Fruit fly (Drosophila melanogaster) whole organism, embryonic: Measurements from ENCODE around the gene wam.

Experiments used
- Aef1 ChIP-seq: fragments of 200-800 bp; sonication (Bioruptor generic); IDR thresholded peaks from 3 replicates; pipeline ENCODE4 v1.3.6; 2022; ENCODE audit warnings: missing biosample characterization, missing genetic modification characterization
- Atf3 ChIP-seq: fragments of 200-800 bp; sonication (Bioruptor generic); optimal IDR thresholded peaks from 3 replicates; lab custom pipeline; 2016; ENCODE audit warnings: missing biosample characterization, missing genetic modification characterization
- Blimp-1 ChIP-seq: fragments of 200-800 bp; sonication (Bioruptor generic); optimal IDR thresholded peaks from 3 replicates; lab custom pipeline; 2018; ENCODE audit warnings: missing biosample characterization, missing genetic modification characterization, mild to moderate bottlenecking, moderate library complexity, missing genetic modification reagents
- CG10321 ChIP-seq: fragments of 200-800 bp; sonication (Bioruptor generic); IDR thresholded peaks from 2 replicates; pipeline ENCODE4 v1.3.6; 2022; ENCODE audit warnings: missing biosample characterization, missing genetic modification characterization
- CG12659 ChIP-seq: fragments of 200-800 bp; sonication (Bioruptor generic); optimal IDR thresholded peaks from 3 replicates; lab custom pipeline; 2017; ENCODE audit warnings: mild to moderate bottlenecking, missing biosample characterization, missing genetic modification reagents, missing genetic modification characterization
- CG13296 ChIP-seq: fragments of 200-800 bp; sonication (Bioruptor generic); optimal IDR thresholded peaks from 3 replicates; lab custom pipeline; 2018; ENCODE audit warnings: missing biosample characterization, mild to moderate bottlenecking, missing genetic modification characterization
- CG13894 ChIP-seq: fragments of 200-800 bp; sonication (Bioruptor generic); optimal IDR thresholded peaks from 3 replicates; lab custom pipeline; 2018; ENCODE audit warnings: missing biosample characterization, mild to moderate bottlenecking, missing genetic modification characterization, moderate library complexity
- CG14441 ChIP-seq: fragments of 200-800 bp; sonication (Bioruptor generic); IDR thresholded peaks from 2 replicates; pipeline ENCODE4 v1.3.6; 2022; ENCODE audit warnings: missing biosample characterization, missing genetic modification characterization
- CG14710 ChIP-seq: fragments of 200-800 bp; sonication (Bioruptor generic); optimal IDR thresholded peaks from 3 replicates; lab custom pipeline; 2019; ENCODE audit warnings: missing biosample characterization, mild to moderate bottlenecking, missing genetic modification characterization, moderate library complexity
- CG15011 ChIP-seq: fragments of 200-800 bp; sonication (Bioruptor generic); optimal IDR thresholded peaks from 3 replicates; lab custom pipeline; 2018; ENCODE audit warnings: missing biosample characterization, mild to moderate bottlenecking, missing genetic modification characterization
- CG1529 ChIP-seq: fragments of 200-800 bp; sonication (Bioruptor generic); optimal IDR thresholded peaks from 3 replicates; lab custom pipeline; 2018; ENCODE audit warnings: missing biosample characterization, missing genetic modification characterization
- CG1602 ChIP-seq: fragments of 200-800 bp; sonication (Bioruptor generic); optimal IDR thresholded peaks from 3 replicates; lab custom pipeline; 2016; ENCODE audit warnings: missing biosample characterization, missing genetic modification characterization
- CG1647 ChIP-seq: fragments of 200-800 bp; sonication (Bioruptor generic); optimal IDR thresholded peaks from 3 replicates; lab custom pipeline; 2016; ENCODE audit warnings: missing biosample characterization, missing genetic modification characterization
- CG31441 ChIP-seq: fragments of 200-800 bp; sonication (Bioruptor generic); IDR thresholded peaks from 2 replicates; pipeline ENCODE4 v1.3.6; 2022; ENCODE audit warnings: missing biosample characterization, missing genetic modification characterization
- CG3281 ChIP-seq: fragments of 200-800 bp; sonication (Bioruptor generic); optimal IDR thresholded peaks from 3 replicates; lab custom pipeline; 2017; ENCODE audit warnings: missing biosample characterization, mild to moderate bottlenecking, missing genetic modification characterization
- CG6854 ChIP-seq: fragments of 200-800 bp; sonication (Bioruptor generic); optimal IDR thresholded peaks from 3 replicates; lab custom pipeline; 2017; ENCODE audit warnings: missing biosample characterization, mild to moderate bottlenecking, missing genetic modification characterization
- CG7963 ChIP-seq: fragments of 200-800 bp; sonication (Bioruptor generic); IDR thresholded peaks from 3 replicates; pipeline ENCODE4 v1.3.6; 2022; ENCODE audit warnings: missing biosample characterization, missing genetic modification characterization; ENCODE audit not compliant: partially characterized antibody
- CG8478 ChIP-seq: fragments of >200 bp; optimal IDR thresholded peaks from 2 replicates; lab custom pipeline; 2018
- CG9609 ChIP-seq: fragments of 200-800 bp; sonication (Bioruptor generic); optimal IDR thresholded peaks from 3 replicates; lab custom pipeline; 2016; ENCODE audit warnings: missing biosample characterization, missing genetic modification characterization
- CG9876 ChIP-seq: fragments of 200-800 bp; sonication (Bioruptor generic); optimal IDR thresholded peaks from 2 replicates; lab custom pipeline; 2016; ENCODE audit warnings: missing biosample characterization, missing genetic modification characterization
- D19B ChIP-seq: fragments of 200-800 bp; sonication (Bioruptor generic); optimal IDR thresholded peaks from 2 replicates; lab custom pipeline; 2017; ENCODE audit warnings: missing biosample characterization, mild to moderate bottlenecking, missing genetic modification characterization
- Fer2 ChIP-seq: fragments of 200-800 bp; sonication (Bioruptor generic); optimal IDR thresholded peaks from 2 replicates; lab custom pipeline; 2018; ENCODE audit warnings: missing biosample characterization, mild to moderate bottlenecking, missing genetic modification characterization, moderate library complexity
- Gsc ChIP-seq: fragments of 200-800 bp; sonication (Bioruptor generic); IDR thresholded peaks from 2 replicates; pipeline ENCODE4 v1.3.6; 2022; ENCODE audit warnings: missing biosample characterization, missing genetic modification characterization
- Gug ChIP-seq: fragments of 200-800 bp; sonication (Bioruptor generic); IDR thresholded peaks from 4 replicates; pipeline ENCODE4 v1.3.6; 2022; ENCODE audit warnings: missing biosample characterization, missing genetic modification characterization
- Hr3 ChIP-seq: fragments of 200-800 bp; sonication (Bioruptor generic); optimal IDR thresholded peaks from 3 replicates; lab custom pipeline; 2016; ENCODE audit warnings: missing biosample characterization, missing genetic modification characterization
- Hr51 ChIP-seq, 2 experiments: fragments of 200-800 bp; sonication (Bioruptor generic); optimal IDR thresholded peaks; 2 replicates in 1 of 2; 3 replicates in 1 of 2; lab custom pipeline; 2016 to 2018; ENCODE audit warnings: missing biosample characterization in 2 of 2, missing genetic modification characterization in 2 of 2, mild to moderate bottlenecking in 1 of 2, moderate library complexity in 1 of 2
- Hr78 ChIP-seq, 2 experiments: fragments of 200-800 bp in 1 of 2; fragments of >200 bp in 1 of 2; sonication (Bioruptor generic) in 1 of 2; optimal IDR thresholded peaks; 2 replicates each; lab custom pipeline; 2017 to 2019; ENCODE audit warnings: missing biosample characterization in 2 of 2, missing genetic modification characterization in 2 of 2, mild to moderate bottlenecking in 1 of 2, moderate library complexity in 1 of 2
- Lhr ChIP-seq: fragments of 200-800 bp; sonication (Bioruptor generic); optimal IDR thresholded peaks from 3 replicates; lab custom pipeline; 2017; ENCODE audit warnings: mild to moderate bottlenecking, missing biosample characterization, missing genetic modification reagents, missing genetic modification characterization
- Pdp1 ChIP-seq, 2 experiments: fragments of 200-800 bp; sonication (Bioruptor generic); optimal IDR thresholded peaks; 3 replicates each; lab custom pipeline; 2016; ENCODE audit warnings: missing biosample characterization in 2 of 2, missing genetic modification characterization in 2 of 2, mild to moderate bottlenecking in 1 of 2, moderate library complexity in 1 of 2
- ap ChIP-seq: fragments of 200-800 bp; sonication (Bioruptor generic); IDR thresholded peaks from 2 replicates; pipeline ENCODE4 v1.3.6; 2022; ENCODE audit warnings: missing biosample characterization, missing genetic modification characterization
- ara ChIP-seq: fragments of 200-800 bp; sonication (Bioruptor generic); IDR thresholded peaks from 2 replicates; pipeline ENCODE4 v1.3.6; 2022; ENCODE audit warnings: missing biosample characterization, missing genetic modification characterization
- ash1 ChIP-seq: fragments of 200-800 bp; sonication (Bioruptor generic); optimal IDR thresholded peaks from 2 replicates; lab custom pipeline; 2018; ENCODE audit warnings: missing biosample characterization, mild to moderate bottlenecking, missing genetic modification characterization
- ato ChIP-seq: fragments of 200-800 bp; sonication (Bioruptor generic); IDR thresholded peaks from 2 replicates; pipeline ENCODE4 v1.3.6; 2022; ENCODE audit warnings: missing biosample characterization, missing genetic modification characterization; ENCODE audit not compliant: partially characterized antibody
- cad ChIP-seq: fragments of >200 bp; optimal IDR thresholded peaks from 2 replicates; lab custom pipeline; 2017; ENCODE audit warnings: missing biosample characterization, missing genetic modification characterization
- cg ChIP-seq: fragments of 200-800 bp; sonication (Bioruptor generic); optimal IDR thresholded peaks from 3 replicates; lab custom pipeline; 2019; ENCODE audit warnings: missing biosample characterization, mild to moderate bottlenecking, missing genetic modification characterization, moderate library complexity
- dmrt11E ChIP-seq: fragments of 200-800 bp; sonication (Bioruptor generic); optimal IDR thresholded peaks from 3 replicates; lab custom pipeline; 2018; ENCODE audit warnings: missing biosample characterization, mild to moderate bottlenecking, missing genetic modification characterization, moderate library complexity
- fru ChIP-seq: fragments of >200 bp; optimal IDR thresholded peaks from 2 replicates; lab custom pipeline; 2017
- grau ChIP-seq: fragments of 200-800 bp; optimal IDR thresholded peaks from 3 replicates; lab custom pipeline; 2019; ENCODE audit warnings: missing biosample characterization, mild to moderate bottlenecking, missing genetic modification characterization, moderate library complexity
- ham ChIP-seq: fragments of 200-800 bp; sonication (Bioruptor generic); IDR thresholded peaks from 2 replicates; pipeline ENCODE4 v1.3.6; 2022; ENCODE audit warnings: missing biosample characterization, missing genetic modification characterization
- hbn ChIP-seq: fragments of 200-800 bp; sonication (Bioruptor generic); IDR thresholded peaks from 2 replicates; pipeline ENCODE4 v1.3.6; 2022; ENCODE audit warnings: missing biosample characterization, missing genetic modification characterization; ENCODE audit not compliant: partially characterized antibody
- lbe ChIP-seq: fragments of 200-800 bp; sonication (Bioruptor generic); optimal IDR thresholded peaks from 2 replicates; lab custom pipeline; 2016; ENCODE audit warnings: missing biosample characterization, mild to moderate bottlenecking, missing genetic modification characterization
- phol ChIP-seq: fragments of 200-800 bp; sonication (Bioruptor generic); optimal IDR thresholded peaks from 3 replicates; lab custom pipeline; 2018; ENCODE audit warnings: missing biosample characterization, mild to moderate bottlenecking, missing genetic modification characterization, moderate library complexity
- prd ChIP-seq, 3 experiments: fragments of >200 bp in 2 of 3; fragments of 200-800 bp in 1 of 3; sonication (Bioruptor generic) in 1 of 3; optimal IDR thresholded peaks in 2 of 3; IDR thresholded peaks in 1 of 3; 2 replicates in 2 of 3; 3 replicates in 1 of 3; pipeline versions ENCODE4 v1.3.6 to Lab custom; 2017 to 2022; ENCODE audit warnings: missing biosample characterization in 1 of 3, missing genetic modification characterization in 1 of 3
- pum ChIP-seq: fragments of 200-800 bp; sonication (Bioruptor generic); optimal IDR thresholded peaks from 2 replicates; lab custom pipeline; 2016; ENCODE audit warnings: missing biosample characterization, missing genetic modification characterization
- sisA ChIP-seq: fragments of 200-800 bp; sonication (Bioruptor generic); IDR thresholded peaks from 2 replicates; pipeline ENCODE4 v1.3.6; 2022; ENCODE audit warnings: missing biosample characterization, missing genetic modification characterization
- ttk ChIP-seq: fragments of 200-800 bp; sonication (Bioruptor generic); IDR thresholded peaks from 2 replicates; pipeline ENCODE4 v2.1.2; 2022; ENCODE audit warnings: missing biosample characterization, missing genetic modification characterization
- vnd ChIP-seq: fragments of 200-800 bp; sonication (Bioruptor generic); IDR thresholded peaks from 3 replicates; pipeline ENCODE4 v1.3.6; 2022; ENCODE audit warnings: missing biosample characterization, missing genetic modification characterization; ENCODE audit not compliant: partially characterized antibody
- vvl ChIP-seq: fragments of 200-800 bp; sonication (Bioruptor generic); IDR thresholded peaks from 2 replicates; pipeline ENCODE4 v1.3.6; 2022; ENCODE audit warnings: missing biosample characterization, missing genetic modification characterization
- zen2 ChIP-seq: fragments of 200-800 bp; sonication (Bioruptor generic); IDR thresholded peaks from 3 replicates; pipeline ENCODE4 v1.3.6; 2022; ENCODE audit warnings: missing biosample characterization, missing genetic modification characterization; ENCODE audit not compliant: partially characterized antibody
- zfh1 ChIP-seq: fragments of 200-800 bp; sonication (Bioruptor generic); IDR thresholded peaks from 3 replicates; pipeline ENCODE4 v1.3.6; 2022; ENCODE audit warnings: missing biosample characterization, missing genetic modification characterization

wam gene

DNA sequence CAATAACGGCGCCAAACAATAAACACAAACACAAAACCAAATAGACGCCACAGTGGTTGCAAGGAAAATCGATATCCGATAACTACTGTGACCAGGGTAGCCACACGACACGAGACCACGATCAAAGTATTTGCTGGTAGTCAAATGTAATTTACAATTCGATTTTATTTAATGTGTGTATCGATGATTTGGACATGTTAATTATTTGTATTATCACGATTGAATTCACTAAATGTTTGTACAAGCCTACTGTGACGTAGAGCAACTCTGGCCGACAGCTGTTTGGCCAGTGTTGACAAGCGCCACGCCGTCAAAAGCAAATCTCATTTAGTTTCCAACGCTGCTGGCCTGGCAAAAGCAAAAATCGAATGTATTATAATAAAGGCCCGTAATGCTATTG is 36.6 kb downstream of the wam start, which contains the start of the genes Rad60 and EloA (continued):
- no peak for TF ChIP-seq prd (optimal IDR thresholded peaks at IDR 0.05; lab: Kevin White, UChicago)
- TF ChIP-seq prd (GFP tag; IDR thresholded peaks at IDR 0.05; lab: Robert Waterston, UW), result peak; percentile 55; the same call in 2 of the 3 replicates
- TF ChIP-seq dmrt11E (tag; lab: Kevin White, UChicago), result peak; percentile 63
- no peak for TF ChIP-seq CG15011 (GFP tag; lab: Kevin White, UChicago)
- TF ChIP-seq ttk, result no peak
- TF ChIP-seq zfh1 (GFP tag; lab: Robert Waterston, UW), result peak; percentile 80
- peak; percentile 46 for TF ChIP-seq CG1529
- TF ChIP-seq grau (tag; lab: Kevin White, UChicago), result peak; percentile 71
- TF ChIP-seq zen2 (GFP tag; lab: Robert Waterston, UW), result peak; percentile 54; the same call in 1 of the 3 replicates
- TF ChIP-seq CG3281 (GFP tag; lab: Kevin White, UChicago), result peak; percentile 72
- TF ChIP-seq Blimp-1 (GFP tag; lab: Kevin White, UChicago), result peak; percentile 61
- TF ChIP-seq ham, result no peak
- peak; percentile 58 for TF ChIP-seq CG13296 (GFP tag; lab: Kevin White, UChicago)
- peak; percentile 79 for TF ChIP-seq phol
- peak; percentile 67 for TF ChIP-seq Lhr (GFP tag; lab: Kevin White, UChicago)
- peak; percentile 25 for TF ChIP-seq Fer2
- TF ChIP-seq CG14710 (tag; lab: Kevin White, UChicago), result peak; percentile 86
- TF ChIP-seq ato, result peak; percentile 64
- no peak for TF ChIP-seq CG10321 (GFP tag; lab: Robert Waterston, UW)
- 0 out of 2 replicates have a peak, but pooled peaks have one; percentile 47 for TF ChIP-seq ara (GFP tag; lab: Robert Waterston, UW)
- TF ChIP-seq CG9876 (GFP tag; lab: Kevin White, UChicago), result peak; percentile 60
- TF ChIP-seq Pdp1 (GFP tag; optimal IDR thresholded peaks at IDR 0.05; lab: Kevin White, UChicago), result peak in 1 of 2 experiments; percentile 81
- TF ChIP-seq ap (GFP tag; lab: Robert Waterston, UW), result no peak
- TF ChIP-seq CG31441, result peak; percentile 63
- TF ChIP-seq CG14441 (GFP tag; lab: Robert Waterston, UW), result peak; percentile 71
- TF ChIP-seq vnd (GFP tag; lab: Robert Waterston, UW), result peak; percentile 41; the same call in 1 of the 3 replicates
- TF ChIP-seq CG6854 (GFP tag; lab: Kevin White, UChicago), result no peak
- peak; percentile 82 for TF ChIP-seq Atf3 (GFP tag; lab: Kevin White, UChicago)
- peak; percentile 68 to 73 for TF ChIP-seq Hr51 (GFP tag; optimal IDR thresholded peaks at IDR 0.05; lab: Kevin White, UChicago)
- TF ChIP-seq vvl, result peak; percentile 86
- no peak for TF ChIP-seq fru
- TF ChIP-seq Aef1 (GFP tag; lab: Robert Waterston, UW), result no peak
- no peak for TF ChIP-seq ash1 (GFP tag; lab: Kevin White, UChicago)
- TF ChIP-seq Hr3, result peak; percentile 71
- peak; percentile 63 for TF ChIP-seq CG1602 (GFP tag; lab: Kevin White, UChicago)
- TF ChIP-seq CG13894, result peak; percentile 70
- TF ChIP-seq sisA (GFP tag; lab: Robert Waterston, UW), result peak; percentile 64
- no peak for TF ChIP-seq cad (GFP tag; lab: Kevin White, UChicago)
- TF ChIP-seq lbe (GFP tag; lab: Kevin White, UChicago), result peak; percentile 67
- TF ChIP-seq hbn (GFP tag; lab: Robert Waterston, UW), result peak; percentile 55; the same call in 1 of the 2 replicates
- peak; percentile 73 for TF ChIP-seq CG1647 (GFP tag; lab: Kevin White, UChicago)
- no peak for TF ChIP-seq CG8478 (lab: Kevin White, UChicago)
- TF ChIP-seq Gsc (GFP tag; lab: Robert Waterston, UW), result no peak
- peak; percentile 85 for TF ChIP-seq CG9609
- TF ChIP-seq pum (GFP tag; lab: Kevin White, UChicago), result peak; percentile 87
- TF ChIP-seq cg (GFP tag; lab: Kevin White, UChicago), result peak; percentile 42
- no peak for TF ChIP-seq Hr78 (GFP tag; optimal IDR thresholded peaks at IDR 0.05; lab: Kevin White, UChicago)
- TF ChIP-seq Gug, result peak; percentile 59
- peak; percentile 20 for TF ChIP-seq D19B (GFP tag; lab: Kevin White, UChicago)
- 0 out of 3 replicates have a peak, but pooled peaks have one; percentile 52 for TF ChIP-seq CG7963
- peak; percentile 84 for TF ChIP-seq CG12659 (GFP tag; lab: Kevin White, UChicago)
